Worm (Caenorhabditis elegans): Measurements from ENCODE around the gene mrpl-32.

mrpl-32 gene

ce11 chrIII:8429497-8429896 is 20.1 kb upstream of the mrpl-32 start:
- no peak for TF ChIP-seq Y56A3A.18 (GFP tag; IDR thresholded peaks at IDR 0.05)
- no peak for TF ChIP-seq C17E4.6 (GFP tag; IDR thresholded peaks at IDR 0.05)
- no peak for TF ChIP-seq egrh-3 (GFP tag; IDR thresholded peaks at IDR 0.05)
- TF ChIP-seq snpc-1.3 (tag; optimal IDR thresholded peaks at IDR 0.05; ENCODE audit: insufficient read depth), result no peak
- TF ChIP-seq Y53F4B.3 (GFP tag; IDR thresholded peaks at IDR 0.05), result no peak
- TF ChIP-seq dox-1 (GFP tag; IDR thresholded peaks at IDR 0.05), result no peak

- peak; percentile 46 for TF ChIP-seq him-1 (tag; optimal IDR thresholded peaks at IDR 0.05)
- TF ChIP-seq lin-35 (GFP tag; optimal IDR thresholded peaks at IDR 0.05), result peak in 1 of 3 experiments; percentile 4
- TF ChIP-seq attf-3 (GFP tag; conservative IDR thresholded peaks at IDR 0.05), result peak; percentile 93
- TF ChIP-seq tbx-9 (tag; optimal IDR thresholded peaks at IDR 0.05; ENCODE audit: borderline replicate concordance), result no peak
- no peak for TF ChIP-seq Y67H2A.10 (GFP tag; conservative IDR thresholded peaks at IDR 0.05)
- TF ChIP-seq cebp-2 (GFP tag; IDR thresholded peaks at IDR 0.05), result no peak
- TF ChIP-seq lag-1 (GFP tag; IDR thresholded peaks at IDR 0.05), result no peak
These were observed 17.4 kb upstream of the mrpl-32 start, which contains the start of gene ZK1236.5 for ce11 chrIII:8432143-8432542. TSS of gene ZK1236.5 (minus strand) at chrIII:8432214.

- TF ChIP-seq rpc-1 (optimal IDR thresholded peaks at IDR 0.05) (no peak), rpc-1 (tag; optimal IDR thresholded peaks at IDR 0.05) (no peak), snpc-1.3 (tag; optimal IDR thresholded peaks at IDR 0.05; ENCODE audit: insufficient read depth) (no peak), ama-1 (optimal IDR thresholded peaks at IDR 0.05) (no peak), ama-1 (GFP tag; optimal IDR thresholded peaks at IDR 0.05) (no peak), nfyb-1 (GFP tag; IDR thresholded peaks at IDR 0.05) (no peak), F52B5.7 (tag; optimal IDR thresholded peaks at IDR 0.05) (no peak), ekl-4 (GFP tag; IDR thresholded peaks at IDR 0.05) (no peak), efl-1 (GFP tag; optimal IDR thresholded peaks at IDR 0.05) (no peak)
These were observed 14.5 kb upstream of the mrpl-32 start, which contains the start of gene ZK1236.9 for ce11 chrIII:8435074-8435473. TSS of gene ZK1236.9 (minus strand) at chrIII:8435174.

- TF ChIP-seq F57C9.4 (tag; optimal IDR thresholded peaks at IDR 0.05), result no peak
- peak; percentile 30 for TF ChIP-seq snpc-1.1 (tag; optimal IDR thresholded peaks at IDR 0.05; ENCODE audit: insufficient read depth)
- TF ChIP-seq akir-1 (GFP tag; optimal IDR thresholded peaks at IDR 0.05), result no peak
- TF ChIP-seq B0336.3 (GFP tag; IDR thresholded peaks at IDR 0.05), result 0 out of 2 replicates have a peak, but pooled peaks have one; percentile 11
- TF ChIP-seq hmg-1.2 (GFP tag; IDR thresholded peaks at IDR 0.05), result 0 out of 2 replicates have a peak, but pooled peaks have one; percentile 22
- TF ChIP-seq snpc-4 (GFP tag; optimal IDR thresholded peaks at IDR 0.05), result peak; percentile 33
- TF ChIP-seq snpc-4 (tag; optimal IDR thresholded peaks at IDR 0.05), result peak in 2 of 4 experiments; percentile 61 to 81
These were observed 11.7 kb upstream of the mrpl-32 start for ce11 chrIII:8437763-8438414.

ce11 chrIII:8439312-8439711 is 10.2 kb upstream of the mrpl-32 start, which contains the start of gene pqn-96:
TSS of gene pqn-96 (minus strand) at chrIII:8439412.
- TF ChIP-seq fkh-3 (tag; optimal IDR thresholded peaks at IDR 0.05) (no peak), lsl-1 (GFP tag; optimal IDR thresholded peaks at IDR 0.05) (no peak), nhr-179 (tag; optimal IDR thresholded peaks at IDR 0.05) (no peak), tbp1 (GFP tag; optimal IDR thresholded peaks at IDR 0.05) (no peak), cebp-1 (GFP tag; IDR thresholded peaks at IDR 0.05) (no peak), cebp-1 (tag; optimal IDR thresholded peaks at IDR 0.05) (no peak), bed-2 (GFP tag; IDR thresholded peaks at IDR 0.05) (no peak), nhr-27 (tag; optimal IDR thresholded peaks at IDR 0.05) (no peak), F57A8.1 (GFP tag; optimal IDR thresholded peaks at IDR 0.05) (no peak), lsy-27 (tag; optimal IDR thresholded peaks at IDR 0.05; ENCODE audit: borderline replicate concordance, insufficient read depth) (no peak), B0035.1 (tag; optimal IDR thresholded peaks at IDR 0.05) (no peak), zfh-2 (GFP tag; conservative IDR thresholded peaks at IDR 0.05) (no peak), tlf-1 (GFP tag; optimal IDR thresholded peaks at IDR 0.05) (no peak), let-607 (tag; optimal IDR thresholded peaks at IDR 0.05) (no peak), attf-6 (GFP tag; IDR thresholded peaks at IDR 0.05) (no peak), dox-1 (GFP tag; IDR thresholded peaks at IDR 0.05) (no peak), cebp-2 (GFP tag; IDR thresholded peaks at IDR 0.05) (no peak)
